Worm (Caenorhabditis elegans) whole organism, L1 larva: ENCODE results near the gene srw-97.

Source experiments
- C04F5.9 ChIP-seq: sonication (generic microtip); optimal IDR thresholded peaks from 2 replicates; lab custom pipeline; 2016; ENCODE audit warnings: missing genetic modification characterization, missing compliant biosample characterization
- C16A3.4 ChIP-seq: fragments of 150-350 bp; optimal IDR thresholded peaks from 2 replicates; lab custom pipeline; 2014; ENCODE audit warnings: missing biosample characterization, missing genetic modification characterization
- C34B4.2 ChIP-seq: sonication (generic microtip); optimal IDR thresholded peaks from 2 replicates; lab custom pipeline; 2017; ENCODE audit warnings: mild to moderate bottlenecking, missing genetic modification characterization, missing compliant biosample characterization
- Y116A8C.19 ChIP-seq: sonication (generic microtip); optimal IDR thresholded peaks from 2 replicates; lab custom pipeline; 2016; ENCODE audit warnings: missing compliant biosample characterization, missing genetic modification characterization, borderline replicate concordance
- alr-1 ChIP-seq: fragments of 200-800 bp; sonication (Bioruptor generic); optimal IDR thresholded peaks from 2 replicates; lab custom pipeline; 2018; ENCODE audit warnings: borderline replicate concordance, mild to moderate bottlenecking, missing genetic modification characterization, missing compliant biosample characterization
- ceh-82 ChIP-seq, 3 experiments: fragments of 150-350 bp in 1 of 3; sonication (generic microtip) in 2 of 3; optimal IDR thresholded peaks; 2 replicates each; lab custom pipeline; 2014 to 2017; ENCODE audit warnings: missing biosample characterization in 3 of 3, missing genetic modification characterization in 3 of 3
- ceh-88 ChIP-seq: fragments of 200-800 bp; sonication (Bioruptor generic); IDR thresholded peaks from 2 replicates; pipeline ENCODE4 v1.3.6; 2022; ENCODE audit warnings: missing genetic modification characterization, missing compliant biosample characterization
- ces-1 ChIP-seq: fragments of 150-350 bp; optimal IDR thresholded peaks from 2 replicates; lab custom pipeline; 2014; ENCODE audit warnings: missing biosample characterization, missing genetic modification reagents, missing genetic modification characterization
- dpl-1 ChIP-seq, 3 experiments: fragments of 150-350 bp in 2 of 3; sonication (generic microtip) in 1 of 3; optimal IDR thresholded peaks; 2 replicates each; lab custom pipeline; 2014 to 2017; ENCODE audit warnings: missing biosample characterization in 3 of 3, missing genetic modification characterization in 3 of 3, missing genetic modification reagents in 3 of 3
- dsc-1 ChIP-seq: sonication (generic microtip); optimal IDR thresholded peaks from 2 replicates; lab custom pipeline; 2016; ENCODE audit warnings: mild to moderate bottlenecking, missing genetic modification characterization, missing compliant biosample characterization
- efl-1 ChIP-seq, 4 experiments: fragments of 150-350 bp; optimal IDR thresholded peaks in 3 of 4; peaks in 1 of 4; 1 replicate in 1 of 4; 2 replicates in 3 of 4; lab custom pipeline; 2014; ENCODE audit warnings: missing biosample characterization in 2 of 4, missing genetic modification characterization in 2 of 4, missing genetic modification reagents in 2 of 4
- efl-3 ChIP-seq: fragments of 200-800 bp; sonication (Bioruptor generic); optimal IDR thresholded peaks from 2 replicates; lab custom pipeline; 2018; ENCODE audit warnings: mild to moderate bottlenecking, missing genetic modification characterization, missing compliant biosample characterization
- egl-13 ChIP-seq: sonication (generic microtip); optimal IDR thresholded peaks from 2 replicates; lab custom pipeline; 2016; ENCODE audit warnings: missing genotype, missing genetic modification reagents, missing genetic modification characterization, missing compliant biosample characterization
- egl-27 ChIP-seq, 2 experiments: fragments of 150-350 bp in 1 of 2; sonication (generic microtip); optimal IDR thresholded peaks; 3 replicates each; lab custom pipeline; 2017 to 2018; ENCODE audit warnings: missing biosample characterization in 2 of 2, missing genetic modification characterization in 2 of 2, missing genetic modification reagents in 2 of 2
- elt-2 ChIP-seq: sonication (generic microtip); optimal IDR thresholded peaks from 2 replicates; lab custom pipeline; 2016; ENCODE audit warnings: missing genetic modification characterization, mild to moderate bottlenecking, inconsistent platforms, missing compliant biosample characterization, missing genetic modification reagents
- elt-3 ChIP-seq, 6 experiments: fragments of 150-350 bp in 1 of 6; sonication (generic microtip); optimal IDR thresholded peaks; 2 replicates each; lab custom pipeline; 2017 to 2018; ENCODE audit warnings: missing biosample characterization in 6 of 6, missing genetic modification characterization in 6 of 6, inconsistent platforms in 1 of 6
- ets-5 ChIP-seq: fragments of 200-800 bp; sonication (Bioruptor generic); IDR thresholded peaks from 2 replicates; pipeline ENCODE4 v1.3.6; 2022; ENCODE audit warnings: missing genetic modification characterization, missing compliant biosample characterization
- fkh-10 ChIP-seq: sonication (generic microtip); optimal IDR thresholded peaks from 2 replicates; lab custom pipeline; 2017; ENCODE audit warnings: missing biosample characterization, missing genetic modification reagents, missing genetic modification characterization
- hlh-17 ChIP-seq: fragments of 200-800 bp; sonication (Bioruptor generic); optimal IDR thresholded peaks from 2 replicates; lab custom pipeline; 2018; ENCODE audit warnings: missing genetic modification characterization, mild to moderate bottlenecking, missing compliant biosample characterization, moderate library complexity, borderline replicate concordance
- hpl-2 ChIP-seq: fragments of 150-350 bp; optimal IDR thresholded peaks from 2 replicates; lab custom pipeline; 2014; ENCODE audit warnings: missing biosample characterization, missing genetic modification reagents, missing genetic modification characterization
- lin-35 ChIP-seq, 2 experiments: fragments of 150-350 bp; optimal IDR thresholded peaks; 2 replicates each; lab custom pipeline; 2014; ENCODE audit warnings: missing biosample characterization in 2 of 2, missing genetic modification characterization in 2 of 2, missing genetic modification reagents in 2 of 2
- lin-39 ChIP-seq: fragments of 150-350 bp; optimal IDR thresholded peaks from 2 replicates; lab custom pipeline; 2014; ENCODE audit warnings: missing biosample characterization, missing genetic modification reagents, missing genetic modification characterization
- lir-3 ChIP-seq: sonication (generic microtip); optimal IDR thresholded peaks from 2 replicates; lab custom pipeline; 2016; ENCODE audit warnings: mild to moderate bottlenecking, missing genetic modification characterization, moderate library complexity, missing compliant biosample characterization; ENCODE audit not compliant: poor library complexity
- mab-9 ChIP-seq: fragments of 200-800 bp; sonication (Bioruptor generic); IDR thresholded peaks from 2 replicates; pipeline ENCODE4 v1.3.6; 2022; ENCODE audit warnings: missing genetic modification reagents, missing genetic modification characterization, missing compliant biosample characterization
- mdl-1 ChIP-seq, 2 experiments: fragments of 150-350 bp; optimal IDR thresholded peaks; 2 replicates each; lab custom pipeline; 2014 to 2017; ENCODE audit warnings: missing biosample characterization in 2 of 2, missing genetic modification characterization in 2 of 2, inconsistent platforms in 1 of 2
- mep-1 ChIP-seq: fragments of 150-350 bp; optimal IDR thresholded peaks from 2 replicates; lab custom pipeline; 2014; ENCODE audit warnings: missing biosample characterization, missing genetic modification characterization
- nhr-12 ChIP-seq: sonication (generic microtip); optimal IDR thresholded peaks from 2 replicates; lab custom pipeline; 2017; ENCODE audit warnings: missing biosample characterization, missing genetic modification characterization
- nhr-237 ChIP-seq: fragments of 150-350 bp; optimal IDR thresholded peaks from 2 replicates; lab custom pipeline; 2014; ENCODE audit warnings: missing biosample characterization, missing genetic modification characterization
- nhr-28 ChIP-seq: fragments of 150-350 bp; optimal IDR thresholded peaks from 2 replicates; lab custom pipeline; 2014; ENCODE audit warnings: missing biosample characterization, missing genetic modification characterization
- nhr-76 ChIP-seq: sonication (generic microtip); optimal IDR thresholded peaks from 2 replicates; lab custom pipeline; 2017; ENCODE audit warnings: missing biosample characterization, missing genetic modification characterization
- nhr-84 ChIP-seq: sonication (generic microtip); optimal IDR thresholded peaks from 2 replicates; lab custom pipeline; 2017; ENCODE audit warnings: missing biosample characterization, missing genetic modification characterization
- nhr-85 ChIP-seq: sonication (generic microtip); peaks from one replicate; lab custom pipeline; 2016; ENCODE audit warnings: missing genetic modification characterization, inconsistent platforms, missing compliant biosample characterization
- pqm-1 ChIP-seq: sonication (generic microtip); optimal IDR thresholded peaks from 3 replicates; lab custom pipeline; 2017; ENCODE audit warnings: missing biosample characterization, missing genetic modification characterization
- sup-37 ChIP-seq: fragments of 200-800 bp; sonication (Bioruptor generic); optimal IDR thresholded peaks from 2 replicates; lab custom pipeline; 2018; ENCODE audit warnings: mild to moderate bottlenecking, missing genetic modification characterization, missing compliant biosample characterization
- swsn-7 ChIP-seq: sonication (generic microtip); optimal IDR thresholded peaks from 2 replicates; lab custom pipeline; 2016; ENCODE audit warnings: missing genetic modification characterization, missing compliant biosample characterization
- tbx-2 ChIP-seq: sonication (generic microtip); optimal IDR thresholded peaks from 2 replicates; lab custom pipeline; 2016; ENCODE audit warnings: missing genetic modification characterization, missing compliant biosample characterization
- unc-130 ChIP-seq: fragments of 150-350 bp; optimal IDR thresholded peaks from 2 replicates; lab custom pipeline; 2017; ENCODE audit warnings: missing biosample characterization, missing genetic modification characterization, inconsistent platforms
- unc-86 ChIP-seq: sonication (generic microtip); optimal IDR thresholded peaks from 2 replicates; lab custom pipeline; 2016; ENCODE audit warnings: missing genetic modification characterization, missing compliant biosample characterization
- vab-15 ChIP-seq: sonication (generic microtip); optimal IDR thresholded peaks from 2 replicates; lab custom pipeline; 2017; ENCODE audit warnings: missing genotype, mild to moderate bottlenecking, missing genetic modification characterization, missing compliant biosample characterization
- xbp-1 ChIP-seq: sonication (generic microtip); optimal IDR thresholded peaks from 2 replicates; lab custom pipeline; 2016; ENCODE audit warnings: missing genetic modification characterization, missing compliant biosample characterization
- zag-1 ChIP-seq: fragments of 150-350 bp; optimal IDR thresholded peaks from 2 replicates; lab custom pipeline; 2014; ENCODE audit warnings: missing biosample characterization, missing genetic modification characterization

The srw-97 gene

ce11 chrII:1706385-1706784 lies 37.6 kb upstream of the srw-97 start, which contains the start of gene sdz-18:
TSS of gene sdz-18 (minus strand) at chrII:1706485.
- TF ChIP-seq nhr-237 (tag; lab: Kevin White, UChicago) (no peak), nhr-76 (tag; lab: Kevin White, UChicago) (no peak), hlh-17 (no peak), efl-3 (no peak), hpl-2 (GFP tag; lab: Kevin White, UChicago) (no peak), dsc-1 (tag; lab: Kevin White, UChicago) (no peak), nhr-12 (tag; lab: Kevin White, UChicago) (no peak), lin-39 (tag; lab: Kevin White, UChicago) (no peak), ces-1 (GFP tag; lab: Kevin White, UChicago) (no peak)

- TF ChIP-seq ceh-82 (tag; optimal IDR thresholded peaks at IDR 0.05; lab: Kevin White, UChicago): no peak
- no peak for TF ChIP-seq mab-9 (GFP tag; lab: Robert Waterston, UW)
- TF ChIP-seq nhr-237 (tag; lab: Kevin White, UChicago): no peak
- TF ChIP-seq egl-27 (tag; optimal IDR thresholded peaks at IDR 0.05; lab: Kevin White, UChicago): no peak
- TF ChIP-seq mep-1 (tag; lab: Kevin White, UChicago): no peak
- no peak for TF ChIP-seq efl-1 (optimal IDR thresholded peaks at IDR 0.05; lab: Kevin White, UChicago)
- TF ChIP-seq efl-1 (GFP tag; optimal IDR thresholded peaks at IDR 0.05 in 1 of 2; lab: Kevin White, UChicago): no peak
- TF ChIP-seq dpl-1 (GFP tag; optimal IDR thresholded peaks at IDR 0.05; lab: Kevin White, UChicago): no peak
- no peak for TF ChIP-seq elt-3 (tag; optimal IDR thresholded peaks at IDR 0.05; lab: Kevin White, UChicago)
These were observed 34.5 kb upstream of the srw-97 start, which contains the start of gene fbxb-47 for ce11 chrII:1703363-1703762. TSS of gene fbxb-47 (minus strand) at chrII:1703463.

DNA sequence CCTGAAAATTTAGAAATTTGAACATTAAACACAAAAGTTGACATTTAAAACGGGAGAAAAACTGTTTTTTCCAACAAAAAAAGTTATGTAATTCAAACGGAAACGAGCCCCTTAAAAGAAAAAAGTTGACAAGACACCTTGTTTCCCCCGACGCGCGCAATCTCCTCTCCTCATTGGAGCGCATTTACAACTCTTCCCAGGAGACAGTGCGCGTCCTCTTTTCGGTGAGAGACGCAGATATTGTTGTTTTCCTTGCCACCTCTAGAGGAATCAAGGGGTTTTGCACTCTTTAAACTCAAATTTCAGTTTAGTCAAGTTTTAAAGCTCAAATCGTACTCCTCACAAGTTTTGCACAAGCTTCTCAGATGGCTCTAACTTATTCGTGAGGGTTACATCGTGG lies 27.0 kb upstream of the srw-97 start, which contains the start of gene F58E1.13:
Gene F58E1.13, minus strand, starts transcription at position 12 of the 400 bp plus-strand sequence.
- TF ChIP-seq sup-37 (no peak), egl-13 (tag; lab: Kevin White, UChicago) (no peak), elt-2 (tag; lab: Kevin White, UChicago) (no peak), nhr-237 (tag; lab: Kevin White, UChicago) (no peak), hlh-17 (no peak), mdl-1 (tag; optimal IDR thresholded peaks at IDR 0.05; lab: Kevin White, UChicago) (no peak), pqm-1 (no peak), nhr-76 (tag; lab: Kevin White, UChicago) (no peak), xbp-1 (tag; lab: Kevin White, UChicago) (no peak), alr-1 (tag; lab: Kevin White, UChicago) (no peak), lir-3 (no peak), mab-9 (GFP tag; lab: Robert Waterston, UW) (no peak), elt-3 (tag; optimal IDR thresholded peaks at IDR 0.05; lab: Kevin White, UChicago) (no peak), ets-5 (no peak), mep-1 (tag; lab: Kevin White, UChicago) (no peak), nhr-84 (tag; lab: Kevin White, UChicago) (no peak), ceh-88 (GFP tag; lab: Robert Waterston, UW) (no peak), nhr-28 (no peak), unc-86 (tag; lab: Kevin White, UChicago) (no peak)
- TF ChIP-seq, all 84 proteins: peak for 0

ce11 chrII:1694530-1694929 lies 25.7 kb upstream of the srw-97 start, which contains the start of gene fbxc-26:
TSS of gene fbxc-26 (minus strand) at chrII:1694630.
- TF ChIP-seq vab-15 (tag; lab: Kevin White, UChicago) (no peak), fkh-10 (no peak), unc-130 (tag; lab: Kevin White, UChicago) (no peak), zag-1 (tag; lab: Kevin White, UChicago) (no peak), C04F5.9 (tag; lab: Kevin White, UChicago) (no peak), tbx-2 (tag; lab: Kevin White, UChicago) (no peak), Y116A8C.19 (tag; lab: Kevin White, UChicago) (no peak), swsn-7 (tag; lab: Kevin White, UChicago) (no peak), lin-35 (GFP tag; optimal IDR thresholded peaks at IDR 0.05; lab: Kevin White, UChicago) (no peak), C34B4.2 (tag; lab: Kevin White, UChicago) (no peak), nhr-84 (tag; lab: Kevin White, UChicago) (no peak), C16A3.4 (tag; lab: Kevin White, UChicago) (no peak), nhr-85 (no peak), mab-9 (GFP tag; lab: Robert Waterston, UW) (no peak)
- TF ChIP-seq, all 84 proteins: peak for 0
